Fruit fly (Drosophila melanogaster): Measurements from ENCODE around the gene PolD1.

Gene PolD1

dm6 chr3L:16004401-16005237 is 17.0 kb upstream of the PolD1 start, which contains the start of the genes hzg and mRpS31 (continued):
- TF ChIP-seq CG18011 (GFP tag; optimal IDR thresholded peaks at IDR 0.05) (no peak), CG9932 (GFP tag; IDR thresholded peaks at IDR 0.05) (peak; percentile 63), CG13775 (GFP tag; optimal IDR thresholded peaks at IDR 0.05) (peak; percentile 56), H2.0 (GFP tag; IDR thresholded peaks at IDR 0.05) (peak; percentile 43; the same call in 1 of the 2 replicates), CG1792 (GFP tag; optimal IDR thresholded peaks at IDR 0.05) (peak; percentile 13), fd96Cb (tag; optimal IDR thresholded peaks at IDR 0.05) (peak; percentile 45), ind (GFP tag; optimal IDR thresholded peaks at IDR 0.05) (peak; percentile 64), dati (GFP tag; IDR thresholded peaks at IDR 0.05) (no peak), peb (GFP tag; IDR thresholded peaks at IDR 0.05) (peak; percentile 32; the same call in 1 of the 2 replicates), Mrtf (GFP tag; IDR thresholded peaks at IDR 0.05) (no peak), br (optimal IDR thresholded peaks at IDR 0.05) (no peak), CG7928 (GFP tag; optimal IDR thresholded peaks at IDR 0.05) (no peak), Hmx (GFP tag; optimal IDR thresholded peaks at IDR 0.05) (peak; percentile 22), Atf6 (GFP tag; IDR thresholded peaks at IDR 0.05) (peak; percentile 48; the same call in 1 of the 2 replicates), CG15479 (GFP tag; optimal IDR thresholded peaks at IDR 0.05) (peak; percentile 34), CoRest (tag; optimal IDR thresholded peaks at IDR 0.05) (peak; percentile 73), nmo (GFP tag; optimal IDR thresholded peaks at IDR 0.05) (peak; percentile 44), CG17568 (GFP tag; optimal IDR thresholded peaks at IDR 0.05) (peak; percentile 58), CG10565 (GFP tag; optimal IDR thresholded peaks at IDR 0.05) (no peak), H15 (GFP tag; IDR thresholded peaks at IDR 0.05) (no peak), lola (GFP tag; optimal IDR thresholded peaks at IDR 0.05) (peak in 1 of 3 experiments; percentile 53), CG4404 (GFP tag; IDR thresholded peaks at IDR 0.05) (peak; percentile 41), ttk (GFP tag; IDR thresholded peaks at IDR 0.05) (peak; percentile 23; the same call in 1 of the 2 replicates), gem (tag; optimal IDR thresholded peaks at IDR 0.05) (peak; percentile 77), Bdp1 (GFP tag; optimal IDR thresholded peaks at IDR 0.05) (peak; percentile 26), Dll (GFP tag; IDR thresholded peaks at IDR 0.05; ENCODE audit: partially characterized antibody) (no peak), Meics (GFP tag; optimal IDR thresholded peaks at IDR 0.05) (peak; percentile 25), CG7786 (GFP tag; optimal IDR thresholded peaks at IDR 0.05) (peak; percentile 56), CG13894 (tag; optimal IDR thresholded peaks at IDR 0.05) (peak; percentile 44), Dip3 (GFP tag; optimal IDR thresholded peaks at IDR 0.05) (peak; percentile 20), hb (GFP tag; IDR thresholded peaks at IDR 0.05; ENCODE audit: partially characterized antibody) (no peak), CG3163 (GFP tag; optimal IDR thresholded peaks at IDR 0.05) (peak; percentile 40), PHDP (tag; optimal IDR thresholded peaks at IDR 0.05) (peak; percentile 51), run (tag; optimal IDR thresholded peaks at IDR 0.05) (no peak), pb (GFP tag; optimal IDR thresholded peaks at IDR 0.05) (peak; percentile 12), caup (GFP tag; optimal IDR thresholded peaks at IDR 0.05; ENCODE audit: severe bottlenecking) (no peak), lmd (GFP tag; IDR thresholded peaks at IDR 0.05) (no peak; the same call in 1 of the 2 replicates), ATbp (GFP tag; optimal IDR thresholded peaks at IDR 0.05) (no peak), Drgx (GFP tag; IDR thresholded peaks at IDR 0.05) (peak; percentile 73), E2f2 (GFP tag; IDR thresholded peaks at IDR 0.05) (no peak; the same call in 1 of the 2 replicates), esg (GFP tag; conservative IDR thresholded peaks at IDR 0.05) (peak; percentile 18; the same call in 1 of the 2 replicates), gce (GFP tag; IDR thresholded peaks at IDR 0.05) (no peak), CG34224 (GFP tag; IDR thresholded peaks at IDR 0.05; ENCODE audit: partially characterized antibody) (no peak), CG33557 (GFP tag; optimal IDR thresholded peaks at IDR 0.05) (peak; percentile 31), CG12155 (GFP tag; optimal IDR thresholded peaks at IDR 0.05) (peak; percentile 45), CG42726 (GFP tag; IDR thresholded peaks at IDR 0.05; ENCODE audit: partially characterized antibody) (no peak; the same call in 1 of the 2 replicates), Asciz (GFP tag; optimal IDR thresholded peaks at IDR 0.05) (no peak)
